Worm (Caenorhabditis elegans) whole organism, young adult: ENCODE measurements around the gene fezf-1.

ENCODE experiments used
- B0261.1 ChIP-seq: sonication (generic microtip); optimal IDR thresholded peaks from 2 replicates; lab custom pipeline; 2016; ENCODE audit warnings: mild to moderate bottlenecking, missing genetic modification characterization, moderate library complexity, missing compliant biosample characterization
- K12H6.12 ChIP-seq: fragments of 200-800 bp; sonication (Bioruptor generic); optimal IDR thresholded peaks from 2 replicates; lab custom pipeline; 2018; ENCODE audit warnings: mild to moderate bottlenecking, missing genetic modification characterization, missing compliant biosample characterization
- Y53F4B.3 ChIP-seq: fragments of 200-800 bp; sonication (Bioruptor generic); IDR thresholded peaks from 2 replicates; pipeline ENCODE4 v1.3.6; 2022; ENCODE audit warnings: missing genetic modification reagents, missing genetic modification characterization, missing compliant biosample characterization
- Y56A3A.18 ChIP-seq: fragments of 200-800 bp; sonication (Bioruptor generic); IDR thresholded peaks from 2 replicates; pipeline ENCODE4 v1.3.6; 2022; ENCODE audit warnings: missing genetic modification reagents, missing genetic modification characterization, missing compliant biosample characterization
- Y79H2A.3 ChIP-seq: fragments of 200-800 bp; sonication (Bioruptor generic); conservative IDR thresholded peaks from 2 replicates; pipeline ENCODE4 v1.3.6; 2022; ENCODE audit warnings: missing genetic modification reagents, missing genetic modification characterization, missing compliant biosample characterization
- ZK185.1 ChIP-seq: sonication (generic microtip); optimal IDR thresholded peaks from 2 replicates; lab custom pipeline; 2016; ENCODE audit warnings: mild to moderate bottlenecking, missing genetic modification characterization, missing compliant biosample characterization; ENCODE audit not compliant: poor library complexity, severe bottlenecking
- akir-1 ChIP-seq: fragments of 200-800 bp; sonication (Bioruptor generic); optimal IDR thresholded peaks from 2 replicates; lab custom pipeline; 2018; ENCODE audit warnings: mild to moderate bottlenecking, missing genetic modification characterization, moderate library complexity, missing compliant biosample characterization
- ama-1 ChIP-seq, 3 experiments: fragments of 150-350 bp in 1 of 3; sonication (generic microtip) in 2 of 3; optimal IDR thresholded peaks; 2 replicates each; lab custom pipeline; 2014 to 2018; ENCODE audit warnings: missing biosample characterization in 2 of 3, missing genetic modification characterization in 2 of 3, missing genetic modification reagents in 2 of 3
- aptf-2 ChIP-seq: fragments of 200-800 bp; sonication (Bioruptor generic); conservative IDR thresholded peaks from 2 replicates; pipeline ENCODE4 v1.3.6; 2022; ENCODE audit warnings: missing genetic modification reagents, missing genetic modification characterization, missing compliant biosample characterization
- athp-1 ChIP-seq: sonication (generic microtip); optimal IDR thresholded peaks from 2 replicates; lab custom pipeline; 2017; ENCODE audit warnings: mild to moderate bottlenecking, missing genetic modification characterization, missing compliant biosample characterization
- attf-5 ChIP-seq: fragments of 200-800 bp; sonication (Bioruptor generic); optimal IDR thresholded peaks from 2 replicates; lab custom pipeline; 2018; ENCODE audit warnings: mild to moderate bottlenecking, missing genetic modification characterization, missing compliant biosample characterization
- ccch-3 ChIP-seq: fragments of 200-800 bp; sonication (Bioruptor generic); optimal IDR thresholded peaks from 2 replicates; lab custom pipeline; 2018; ENCODE audit warnings: mild to moderate bottlenecking, missing genetic modification characterization, missing compliant biosample characterization
- cebp-1 ChIP-seq, 2 experiments: fragments of 200-800 bp in 1 of 2; sonication (Bioruptor generic) in 1 of 2; sonication (generic microtip) in 1 of 2; IDR thresholded peaks in 1 of 2; optimal IDR thresholded peaks in 1 of 2; 2 replicates each; pipeline versions ENCODE4 v1.3.6 to Lab custom; 2017 to 2022; ENCODE audit warnings: missing compliant biosample characterization in 2 of 2, missing genetic modification characterization in 2 of 2, mild to moderate bottlenecking in 1 of 2, missing genetic modification reagents in 1 of 2, moderate library complexity in 1 of 2
- ceh-40 ChIP-seq: fragments of 200-800 bp; sonication (Bioruptor generic); IDR thresholded peaks from 2 replicates; pipeline ENCODE4 v1.3.6; 2022; ENCODE audit warnings: missing genetic modification characterization, missing compliant biosample characterization
- dpl-1 ChIP-seq: fragments of 150-350 bp; optimal IDR thresholded peaks from 2 replicates; lab custom pipeline; 2014; ENCODE audit warnings: missing biosample characterization, missing genetic modification reagents, missing genetic modification characterization
- egl-44 ChIP-seq: fragments of 200-800 bp; sonication (Bioruptor generic); IDR thresholded peaks from 2 replicates; pipeline ENCODE4 v1.3.6; 2022; ENCODE audit warnings: missing genetic modification reagents, missing genetic modification characterization, missing compliant biosample characterization
- gei-17 ChIP-seq: fragments of 200-800 bp; sonication (Bioruptor generic); optimal IDR thresholded peaks from 2 replicates; lab custom pipeline; 2018; ENCODE audit warnings: mild to moderate bottlenecking, missing genetic modification characterization, missing compliant biosample characterization
- him-1 ChIP-seq: sonication (generic microtip); optimal IDR thresholded peaks from 2 replicates; lab custom pipeline; 2016; ENCODE audit warnings: missing genotype, missing genetic modification reagents, missing genetic modification characterization, missing compliant biosample characterization
- hlh-26 ChIP-seq: fragments of 200-800 bp; sonication (Bioruptor generic); conservative IDR thresholded peaks from 2 replicates; pipeline ENCODE4 v1.3.6; 2022; ENCODE audit warnings: missing genetic modification reagents, missing genetic modification characterization, missing compliant biosample characterization
- hmg-1.2 ChIP-seq: fragments of 200-800 bp; sonication (Bioruptor generic); IDR thresholded peaks from 2 replicates; pipeline ENCODE4 v1.3.6; 2022; ENCODE audit warnings: missing genetic modification reagents, missing genetic modification characterization, missing compliant biosample characterization
- hmg-20 ChIP-seq: fragments of 200-800 bp; sonication (Bioruptor generic); IDR thresholded peaks from 2 replicates; pipeline ENCODE4 v1.3.6; 2022; ENCODE audit warnings: missing genetic modification reagents, missing genetic modification characterization, missing compliant biosample characterization
- hrde-1 ChIP-seq: sonication (generic microtip); optimal IDR thresholded peaks from 2 replicates; lab custom pipeline; 2016; ENCODE audit warnings: missing genetic modification characterization, mild to moderate bottlenecking, missing compliant biosample characterization, moderate library complexity, missing genotype, missing genetic modification reagents, borderline replicate concordance
- lag-1 ChIP-seq: fragments of 200-800 bp; sonication (Bioruptor generic); IDR thresholded peaks from 2 replicates; pipeline ENCODE4 v1.3.6; 2022; ENCODE audit warnings: missing genetic modification reagents, missing genetic modification characterization, missing compliant biosample characterization
- let-607 ChIP-seq, 2 experiments: fragments of 200-800 bp in 1 of 2; sonication (Bioruptor generic) in 1 of 2; sonication (generic microtip) in 1 of 2; optimal IDR thresholded peaks; 2 replicates each; lab custom pipeline; 2016 to 2018; ENCODE audit warnings: mild to moderate bottlenecking in 2 of 2, missing compliant biosample characterization in 2 of 2, missing genetic modification characterization in 2 of 2, moderate library complexity in 2 of 2, missing genotype in 1 of 2
- lin-54 ChIP-seq: fragments of 200-800 bp; sonication (Bioruptor generic); optimal IDR thresholded peaks from 2 replicates; lab custom pipeline; 2018; ENCODE audit warnings: mild to moderate bottlenecking, missing genetic modification characterization, missing compliant biosample characterization
- lsl-1 ChIP-seq: fragments of 200-800 bp; sonication (Bioruptor generic); optimal IDR thresholded peaks from 2 replicates; lab custom pipeline; 2018; ENCODE audit warnings: mild to moderate bottlenecking, missing genetic modification characterization, moderate library complexity, missing compliant biosample characterization
- madf-10 ChIP-seq: sonication (generic microtip); optimal IDR thresholded peaks from 2 replicates; lab custom pipeline; 2016; ENCODE audit warnings: mild to moderate bottlenecking, missing genetic modification characterization, missing compliant biosample characterization
- madf-3 ChIP-seq: fragments of 200-800 bp; sonication (Bioruptor generic); IDR thresholded peaks from 2 replicates; pipeline ENCODE4 v1.3.6; 2022; ENCODE audit warnings: missing genetic modification reagents, missing genetic modification characterization, missing compliant biosample characterization
- madf-8 ChIP-seq: fragments of 200-800 bp; sonication (Bioruptor generic); conservative IDR thresholded peaks from 2 replicates; pipeline ENCODE4 v1.3.6; 2022; ENCODE audit warnings: missing genetic modification reagents, missing genetic modification characterization, missing compliant biosample characterization
- mcd-1 ChIP-seq: fragments of 200-800 bp; sonication (Bioruptor generic); IDR thresholded peaks from 2 replicates; pipeline ENCODE4 v1.3.6; 2022; ENCODE audit warnings: missing genetic modification reagents, missing genetic modification characterization, missing compliant biosample characterization
- nfyb-1 ChIP-seq: fragments of 200-800 bp; sonication (Bioruptor generic); IDR thresholded peaks from 2 replicates; pipeline ENCODE4 v1.3.6; 2022; ENCODE audit warnings: missing genetic modification reagents, missing genetic modification characterization, missing compliant biosample characterization
- nhr-120 ChIP-seq: fragments of 200-800 bp; sonication (Bioruptor generic); IDR thresholded peaks from 2 replicates; pipeline ENCODE4 v1.3.6; 2022; ENCODE audit warnings: missing genetic modification characterization, missing compliant biosample characterization
- nhr-27 ChIP-seq: fragments of 200-800 bp; sonication (Bioruptor generic); optimal IDR thresholded peaks from 2 replicates; lab custom pipeline; 2018; ENCODE audit warnings: mild to moderate bottlenecking, missing genetic modification characterization, moderate library complexity, missing compliant biosample characterization
- pbrm-1 ChIP-seq: fragments of 200-800 bp; sonication (Bioruptor generic); IDR thresholded peaks from 2 replicates; pipeline ENCODE4 v1.3.6; 2022; ENCODE audit warnings: missing genetic modification reagents, missing genetic modification characterization, missing compliant biosample characterization
- pha-4 ChIP-seq: fragments of 150-350 bp; sonication (generic microtip); optimal IDR thresholded peaks from 2 replicates; lab custom pipeline; 2014; ENCODE audit warnings: missing biosample characterization, missing genetic modification reagents, missing genetic modification characterization
- rcor-1 ChIP-seq: fragments of 200-800 bp; sonication (Bioruptor generic); IDR thresholded peaks from 2 replicates; pipeline ENCODE4 v1.3.6; 2022; ENCODE audit warnings: missing genetic modification reagents, missing genetic modification characterization, missing compliant biosample characterization
- sdz-38 ChIP-seq: sonication (generic microtip); optimal IDR thresholded peaks from 2 replicates; lab custom pipeline; 2016; ENCODE audit warnings: missing genotype, missing genetic modification characterization, missing compliant biosample characterization
- sea-2 ChIP-seq: fragments of 200-800 bp; sonication (Bioruptor generic); IDR thresholded peaks from 2 replicates; pipeline ENCODE4 v1.3.6; 2022; ENCODE audit warnings: missing genetic modification characterization, missing compliant biosample characterization
- sptf-2 ChIP-seq: fragments of 200-800 bp; sonication (Bioruptor generic); optimal IDR thresholded peaks from 2 replicates; lab custom pipeline; 2018; ENCODE audit warnings: mild to moderate bottlenecking, missing genetic modification characterization, missing compliant biosample characterization
- tbp1 ChIP-seq: fragments of 200-800 bp; sonication (Bioruptor generic); optimal IDR thresholded peaks from 2 replicates; lab custom pipeline; 2018; ENCODE audit warnings: mild to moderate bottlenecking, missing genetic modification characterization, missing compliant biosample characterization
- tlf-1 ChIP-seq: fragments of 200-800 bp; sonication (Bioruptor generic); optimal IDR thresholded peaks from 2 replicates; lab custom pipeline; 2018; ENCODE audit warnings: mild to moderate bottlenecking, missing genetic modification characterization, missing compliant biosample characterization
- zfh-2 ChIP-seq: fragments of 200-800 bp; sonication (Bioruptor generic); conservative IDR thresholded peaks from 2 replicates; pipeline ENCODE4 v1.3.6; 2022; ENCODE audit warnings: missing genetic modification reagents, missing genetic modification characterization, missing compliant biosample characterization
- ztf-25 ChIP-seq: fragments of 200-800 bp; sonication (Bioruptor generic); IDR thresholded peaks from 2 replicates; pipeline ENCODE4 v1.3.6; 2022; ENCODE audit warnings: missing genetic modification reagents, missing genetic modification characterization, missing compliant biosample characterization
- ztf-3 ChIP-seq: fragments of 200-800 bp; sonication (Bioruptor generic); optimal IDR thresholded peaks from 2 replicates; lab custom pipeline; 2018; ENCODE audit warnings: mild to moderate bottlenecking, missing genetic modification characterization, missing compliant biosample characterization

Gene fezf-1

DNA sequence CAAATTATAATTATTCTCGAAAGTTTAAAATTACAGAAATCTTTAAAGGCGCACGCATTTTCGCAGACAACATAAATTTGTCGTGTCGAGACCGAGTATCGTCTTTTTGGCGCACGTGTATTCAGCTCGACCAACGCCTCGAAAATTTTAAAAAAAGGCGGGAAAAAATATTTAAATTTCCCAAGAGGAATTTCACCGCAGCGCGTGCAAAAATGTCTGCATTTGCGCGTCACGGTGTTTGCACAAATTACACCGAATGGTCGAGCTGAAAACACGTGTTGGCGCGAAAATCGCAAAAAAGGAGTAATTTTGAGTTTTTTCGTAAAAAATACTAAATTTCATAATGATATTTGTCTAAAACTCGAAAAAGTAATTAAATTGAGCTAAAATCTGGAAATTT is 15.2 kb upstream of the fezf-1 start (continued):
- TF ChIP-seq ceh-40 (GFP tag; lab: Robert Waterston, UW) (no peak), akir-1 (GFP tag; lab: Kevin White, UChicago) (no peak), lin-54 (GFP tag; lab: Kevin White, UChicago) (peak; percentile 15), ztf-25 (GFP tag; lab: Robert Waterston, UW) (no peak), ztf-3 (GFP tag; lab: Kevin White, UChicago) (no peak), madf-3 (GFP tag; lab: Robert Waterston, UW) (no peak), dpl-1 (GFP tag; lab: Kevin White, UChicago) (peak; percentile 30), lag-1 (no peak), hlh-26 (GFP tag; lab: Robert Waterston, UW) (no peak), B0261.1 (tag; lab: Kevin White, UChicago) (no peak), lsl-1 (GFP tag; lab: Kevin White, UChicago) (peak; percentile 59), let-607 (tag; optimal IDR thresholded peaks at IDR 0.05; lab: Kevin White, UChicago) (no peak), attf-5 (no peak), tbp1 (GFP tag; lab: Kevin White, UChicago) (no peak), pha-4 (tag; lab: Kevin White, UChicago) (no peak), rcor-1 (GFP tag; lab: Robert Waterston, UW) (no peak), Y56A3A.18 (GFP tag; lab: Robert Waterston, UW) (no peak), Y79H2A.3 (no peak), ccch-3 (GFP tag; lab: Kevin White, UChicago) (no peak), K12H6.12 (tag; lab: Kevin White, UChicago) (no peak), Y53F4B.3 (GFP tag; lab: Robert Waterston, UW) (no peak), egl-44 (GFP tag; lab: Robert Waterston, UW) (no peak), nhr-120 (no peak), ZK185.1 (tag; lab: Kevin White, UChicago) (no peak), nfyb-1 (no peak), mcd-1 (GFP tag; lab: Robert Waterston, UW) (no peak), athp-1 (tag; lab: Kevin White, UChicago) (no peak), tlf-1 (peak; percentile 34), sdz-38 (tag; lab: Kevin White, UChicago) (no peak), ama-1 (optimal IDR thresholded peaks at IDR 0.05; lab: Kevin White, UChicago) (no peak), ama-1 (GFP tag; optimal IDR thresholded peaks at IDR 0.05; lab: Kevin White, UChicago) (no peak), madf-10 (no peak), gei-17 (GFP tag; lab: Kevin White, UChicago) (no peak), him-1 (tag; lab: Kevin White, UChicago) (peak; percentile 32), madf-8 (0 out of 2 replicates have a peak, but pooled peaks have one; percentile 38), cebp-1 (GFP tag; IDR thresholded peaks at IDR 0.05; lab: Robert Waterston, UW) (no peak), cebp-1 (tag; optimal IDR thresholded peaks at IDR 0.05; lab: Kevin White, UChicago) (no peak), aptf-2 (peak; percentile 84), hrde-1 (tag; lab: Kevin White, UChicago) (no peak), sea-2 (GFP tag; lab: Robert Waterston, UW) (no peak), hmg-20 (GFP tag; lab: Robert Waterston, UW) (no peak), nhr-27 (tag; lab: Kevin White, UChicago) (no peak), hmg-1.2 (no peak), pbrm-1 (no peak), zfh-2 (no peak), sptf-2 (GFP tag; lab: Kevin White, UChicago) (no peak)
